Worm (Caenorhabditis elegans): ENCODE measurements around the gene dig-1.

- TF ChIP-seq ztf-11 (tag; optimal IDR thresholded peaks at IDR 0.05) (no peak), zag-1 (tag; optimal IDR thresholded peaks at IDR 0.05) (no peak), aly-2 (tag; optimal IDR thresholded peaks at IDR 0.05) (no peak), lin-39 (tag; optimal IDR thresholded peaks at IDR 0.05) (no peak)
Observed at ce11 chrIII:6797965-6798364, 51.9 kb downstream of the dig-1 start, which contains the start of gene R05H11.2.
